Fruit fly (Drosophila melanogaster): ENCODE measurements around the gene CG43779.

CG43779 gene

dm6 chr2L:13285791-13286190 lies 20.8 kb downstream of the CG43779 start:
- TF ChIP-seq Vsx2 (GFP tag; optimal IDR thresholded peaks at IDR 0.05; ENCODE audit: partially characterized antibody) (no peak), Mio (GFP tag; optimal IDR thresholded peaks at IDR 0.05) (no peak), HLH106 (tag; optimal IDR thresholded peaks at IDR 0.05) (no peak), sage (GFP tag; optimal IDR thresholded peaks at IDR 0.05) (no peak), br (GFP tag; optimal IDR thresholded peaks at IDR 0.05) (no peak), OdsH (GFP tag; optimal IDR thresholded peaks at IDR 0.05) (no peak), h (GFP tag; optimal IDR thresholded peaks at IDR 0.05) (no peak), Myc (optimal IDR thresholded peaks at IDR 0.05) (no peak), brk (GFP tag; optimal IDR thresholded peaks at IDR 0.05) (no peak), ey (GFP tag; optimal IDR thresholded peaks at IDR 0.05) (no peak), GATAd (GFP tag; optimal IDR thresholded peaks at IDR 0.05) (no peak), CG32264 (GFP tag; optimal IDR thresholded peaks at IDR 0.05) (no peak), pan (optimal IDR thresholded peaks at IDR 0.05) (no peak), Sp1 (GFP tag; optimal IDR thresholded peaks at IDR 0.05) (no peak), dmrt93B (GFP tag; optimal IDR thresholded peaks at IDR 0.05) (no peak), rgr (GFP tag; optimal IDR thresholded peaks at IDR 0.05) (no peak), psq (GFP tag; optimal IDR thresholded peaks at IDR 0.05) (no peak), CG9705 (GFP tag; optimal IDR thresholded peaks at IDR 0.05) (no peak), tai (GFP tag; optimal IDR thresholded peaks at IDR 0.05) (no peak)

- TF ChIP-seq tai (GFP tag; optimal IDR thresholded peaks at IDR 0.05) (no peak), Dfd (GFP tag; optimal IDR thresholded peaks at IDR 0.05) (peak; percentile 85)
Measured at dm6 chr2L:13272541-13272940, 34.0 kb downstream of the CG43779 start.

- TF ChIP-seq lola (GFP tag; optimal IDR thresholded peaks at IDR 0.05) (no peak), HLH106 (tag; optimal IDR thresholded peaks at IDR 0.05) (no peak), rgr (GFP tag; optimal IDR thresholded peaks at IDR 0.05) (no peak), Dfd (GFP tag; optimal IDR thresholded peaks at IDR 0.05) (no peak), woc (GFP tag; optimal IDR thresholded peaks at IDR 0.05) (no peak), brk (GFP tag; optimal IDR thresholded peaks at IDR 0.05) (no peak), Rel (GFP tag; optimal IDR thresholded peaks at IDR 0.05) (no peak), Rel (tag; optimal IDR thresholded peaks at IDR 0.05) (no peak), fru (GFP tag; optimal IDR thresholded peaks at IDR 0.05) (no peak), Hnf4 (GFP tag; optimal IDR thresholded peaks at IDR 0.05) (no peak), Vsx2 (GFP tag; optimal IDR thresholded peaks at IDR 0.05; ENCODE audit: partially characterized antibody) (no peak)
Measured at dm6 chr2L:13268040-13268652, 38.4 kb downstream of the CG43779 start.

DNA sequence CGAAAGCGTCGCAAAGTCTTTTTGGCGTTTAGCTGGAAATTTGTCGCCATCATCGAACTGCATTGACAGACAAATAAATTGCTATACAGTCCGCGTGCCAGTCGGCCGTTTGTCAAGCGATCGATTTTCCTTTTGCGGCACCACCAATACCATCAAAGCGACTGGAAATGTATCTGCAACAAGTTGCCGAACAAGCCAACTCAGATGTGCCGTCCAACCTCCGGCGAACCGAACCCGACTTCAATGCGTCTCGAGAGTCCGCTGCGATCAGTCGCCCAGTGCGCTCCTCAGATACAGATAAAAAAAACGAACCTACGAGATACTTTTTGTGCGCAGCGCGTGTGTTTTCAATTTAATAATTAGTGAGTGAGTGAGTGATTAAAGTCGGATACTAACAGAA lies 39.9 kb downstream of the CG43779 start:
- no peak for TF ChIP-seq Dfd (GFP tag; optimal IDR thresholded peaks at IDR 0.05)
- no peak for TF ChIP-seq pan (optimal IDR thresholded peaks at IDR 0.05)
- no peak for TF ChIP-seq N (GFP tag; optimal IDR thresholded peaks at IDR 0.05)
- no peak for TF ChIP-seq Vsx2 (GFP tag; optimal IDR thresholded peaks at IDR 0.05; ENCODE audit: partially characterized antibody)
- no peak for TF ChIP-seq CrebA (GFP tag; optimal IDR thresholded peaks at IDR 0.05; ENCODE audit: borderline replicate concordance)
- no peak for TF ChIP-seq Hnf4 (GFP tag; optimal IDR thresholded peaks at IDR 0.05)

DNA sequence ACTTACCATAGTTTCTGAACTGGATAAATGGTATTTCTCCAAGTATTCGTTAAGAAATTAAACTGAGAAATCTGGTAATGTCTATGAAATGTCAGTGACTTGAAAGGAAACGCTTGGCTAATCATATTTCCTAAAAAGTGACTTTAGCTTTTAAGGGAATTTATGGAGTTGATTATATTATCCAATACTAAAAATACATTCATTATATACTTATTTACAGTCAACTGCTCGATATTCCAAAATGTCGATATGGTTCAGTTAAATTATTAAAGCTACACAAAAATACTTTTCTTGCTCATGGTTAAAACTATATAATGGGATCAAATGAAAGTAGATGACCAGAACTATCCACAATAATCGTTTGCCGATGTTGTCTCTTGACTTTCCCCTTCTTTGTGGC lies 40.8 kb downstream of the CG43779 start, which contains the start of gene CG31848:
Gene CG31848, minus strand, starts transcription at position 101 of the 400 bp plus-strand sequence.
- TF ChIP-seq ey (GFP tag; optimal IDR thresholded peaks at IDR 0.05) (no peak), pan (optimal IDR thresholded peaks at IDR 0.05) (no peak), Myc (optimal IDR thresholded peaks at IDR 0.05) (no peak), N (GFP tag; optimal IDR thresholded peaks at IDR 0.05) (no peak), Vsx2 (GFP tag; optimal IDR thresholded peaks at IDR 0.05; ENCODE audit: partially characterized antibody) (no peak), woc (GFP tag; optimal IDR thresholded peaks at IDR 0.05) (no peak), Hr78 (GFP tag; optimal IDR thresholded peaks at IDR 0.05) (no peak), Dfd (GFP tag; optimal IDR thresholded peaks at IDR 0.05) (no peak), Jra (GFP tag; optimal IDR thresholded peaks at IDR 0.05) (no peak), fru (GFP tag; optimal IDR thresholded peaks at IDR 0.05) (no peak), dl (GFP tag; optimal IDR thresholded peaks at IDR 0.05; ENCODE audit: insufficient read depth in 1 of 2, partially characterized antibody in 2 of 2) (no peak), foxo (GFP tag; optimal IDR thresholded peaks at IDR 0.05) (no peak), Dif (GFP tag; optimal IDR thresholded peaks at IDR 0.05; ENCODE audit: partially characterized antibody) (no peak), sage (GFP tag; optimal IDR thresholded peaks at IDR 0.05) (no peak), rgr (GFP tag; optimal IDR thresholded peaks at IDR 0.05) (no peak), CrebA (GFP tag; optimal IDR thresholded peaks at IDR 0.05; ENCODE audit: borderline replicate concordance) (no peak), brk (GFP tag; optimal IDR thresholded peaks at IDR 0.05) (no peak), dmrt93B (GFP tag; optimal IDR thresholded peaks at IDR 0.05) (no peak), sv (GFP tag; optimal IDR thresholded peaks at IDR 0.05) (no peak), lola (GFP tag; optimal IDR thresholded peaks at IDR 0.05) (no peak)
